Fruit fly (Drosophila melanogaster) whole organism, embryonic: ENCODE measurements around the gene Abi.

ENCODE experiments used
- Atf-2 ChIP-seq: fragments of 200-800 bp; sonication (Bioruptor generic); optimal IDR thresholded peaks from 2 replicates; lab custom pipeline; 2016; ENCODE audit warnings: missing biosample characterization, missing genetic modification characterization
- Bteb2 ChIP-seq: fragments of 200-800 bp; sonication (Bioruptor generic); optimal IDR thresholded peaks from 2 replicates; lab custom pipeline; 2016; ENCODE audit warnings: missing biosample characterization, missing genetic modification characterization
- CG10267 ChIP-seq: fragments of 200-800 bp; sonication (Bioruptor generic); optimal IDR thresholded peaks from 2 replicates; lab custom pipeline; 2018; ENCODE audit warnings: missing biosample characterization, mild to moderate bottlenecking, missing genetic modification characterization, moderate library complexity
- CG10274 ChIP-seq: fragments of 200-800 bp; sonication (Bioruptor generic); optimal IDR thresholded peaks from 3 replicates; lab custom pipeline; 2017; ENCODE audit warnings: missing biosample characterization, mild to moderate bottlenecking, missing genetic modification characterization
- CG12071 ChIP-seq: fragments of 200-800 bp; sonication (Bioruptor generic); optimal IDR thresholded peaks from 3 replicates; lab custom pipeline; 2018; ENCODE audit warnings: missing biosample characterization, mild to moderate bottlenecking, missing genetic modification characterization
- CG1233 ChIP-seq: fragments of 200-800 bp; sonication (Bioruptor generic); optimal IDR thresholded peaks from 4 replicates; lab custom pipeline; 2018; ENCODE audit warnings: missing biosample characterization, mild to moderate bottlenecking, missing genetic modification characterization
- CG12391 ChIP-seq: fragments of 200-800 bp; sonication (Bioruptor generic); optimal IDR thresholded peaks from 3 replicates; lab custom pipeline; 2018; ENCODE audit warnings: missing biosample characterization, mild to moderate bottlenecking, missing genetic modification characterization, moderate library complexity
- CG13287 ChIP-seq: fragments of 200-800 bp; sonication (Bioruptor generic); IDR thresholded peaks from 2 replicates; pipeline ENCODE4 v1.3.6; 2022; ENCODE audit warnings: missing biosample characterization, missing genetic modification characterization; ENCODE audit not compliant: partially characterized antibody
- CG13296 ChIP-seq: fragments of 200-800 bp; sonication (Bioruptor generic); optimal IDR thresholded peaks from 3 replicates; lab custom pipeline; 2018; ENCODE audit warnings: missing biosample characterization, mild to moderate bottlenecking, missing genetic modification characterization
- CG14014 ChIP-seq: fragments of 200-800 bp; sonication (Bioruptor generic); IDR thresholded peaks from 2 replicates; pipeline ENCODE4 v1.3.6; 2022; ENCODE audit warnings: missing biosample characterization, missing genetic modification characterization
- CG14050 ChIP-seq: fragments of 200-800 bp; sonication (Bioruptor generic); IDR thresholded peaks from 3 replicates; pipeline ENCODE4 v1.3.6; 2022; ENCODE audit warnings: missing biosample characterization, missing genetic modification characterization
- CG14860 ChIP-seq: fragments of 200-800 bp; sonication (Bioruptor generic); IDR thresholded peaks from 3 replicates; pipeline ENCODE4 v1.3.6; 2022; ENCODE audit warnings: missing biosample characterization, missing genetic modification characterization; ENCODE audit not compliant: partially characterized antibody
- CG15011 ChIP-seq: fragments of 200-800 bp; sonication (Bioruptor generic); optimal IDR thresholded peaks from 3 replicates; lab custom pipeline; 2018; ENCODE audit warnings: missing biosample characterization, mild to moderate bottlenecking, missing genetic modification characterization
- CG15269 ChIP-seq: fragments of 200-800 bp; sonication (Bioruptor generic); optimal IDR thresholded peaks from 2 replicates; lab custom pipeline; 2018; ENCODE audit warnings: missing biosample characterization, mild to moderate bottlenecking, missing genetic modification characterization, moderate library complexity
- CG17829 ChIP-seq: fragments of 200-800 bp; optimal IDR thresholded peaks from 2 replicates; lab custom pipeline; 2019; ENCODE audit warnings: missing biosample characterization, mild to moderate bottlenecking, missing genetic modification characterization, moderate library complexity
- CG1832 ChIP-seq: fragments of 200-800 bp; sonication (Bioruptor generic); optimal IDR thresholded peaks from 2 replicates; lab custom pipeline; 2017; ENCODE audit warnings: missing biosample characterization, mild to moderate bottlenecking, missing genetic modification characterization, inconsistent platforms
- CG18619 ChIP-seq: fragments of 200-800 bp; sonication (Bioruptor generic); optimal IDR thresholded peaks from 3 replicates; lab custom pipeline; 2017; ENCODE audit warnings: missing biosample characterization, mild to moderate bottlenecking, missing genetic modification characterization
- CG2712 ChIP-seq: fragments of 200-800 bp; optimal IDR thresholded peaks from 3 replicates; lab custom pipeline; 2019; ENCODE audit warnings: missing biosample characterization, mild to moderate bottlenecking, missing genetic modification characterization, moderate library complexity
- CG2889 ChIP-seq: fragments of 200-800 bp; sonication (Bioruptor generic); IDR thresholded peaks from 3 replicates; pipeline ENCODE4 v1.3.6; 2022; ENCODE audit warnings: missing biosample characterization, missing genetic modification characterization
- CG34422 ChIP-seq: fragments of 200-800 bp; sonication (Bioruptor generic); IDR thresholded peaks from 3 replicates; pipeline ENCODE4 v1.3.6; 2022; ENCODE audit warnings: missing biosample characterization, missing genetic modification characterization
- CG4854 ChIP-seq: fragments of 200-800 bp; sonication (Bioruptor generic); optimal IDR thresholded peaks from 2 replicates; lab custom pipeline; 2016; ENCODE audit warnings: missing biosample characterization, missing genetic modification characterization, inconsistent platforms
- CG5180 ChIP-seq: fragments of 200-800 bp; sonication (Bioruptor generic); optimal IDR thresholded peaks from 3 replicates; lab custom pipeline; 2017; ENCODE audit warnings: missing biosample characterization, missing genetic modification characterization, mild to moderate bottlenecking, moderate library complexity, missing genetic modification reagents
- CG8359 ChIP-seq: fragments of 200-800 bp; sonication (Bioruptor generic); optimal IDR thresholded peaks from 2 replicates; lab custom pipeline; 2017; ENCODE audit warnings: missing biosample characterization, mild to moderate bottlenecking, missing genetic modification characterization, borderline replicate concordance
- CG8765 ChIP-seq: fragments of 200-800 bp; sonication (Bioruptor generic); IDR thresholded peaks from 2 replicates; pipeline ENCODE4 v1.3.6; 2022; ENCODE audit warnings: missing biosample characterization, missing genetic modification characterization
- CrebB ChIP-seq: fragments of 200-800 bp; sonication (Bioruptor generic); optimal IDR thresholded peaks from 3 replicates; lab custom pipeline; 2018; ENCODE audit warnings: missing biosample characterization, mild to moderate bottlenecking, missing genetic modification characterization
- Dip2 ChIP-seq: fragments of 200-800 bp; sonication (Bioruptor generic); IDR thresholded peaks from 2 replicates; pipeline ENCODE4 v1.3.6; 2022; ENCODE audit warnings: missing biosample characterization, missing genetic modification characterization
- Dref ChIP-seq: fragments of 200-800 bp; sonication (Bioruptor generic); IDR thresholded peaks from 2 replicates; pipeline ENCODE4 v1.3.6; 2022; ENCODE audit warnings: missing biosample characterization, missing genetic modification characterization
- Elba2 ChIP-seq: fragments of 200-800 bp; sonication (Bioruptor generic); optimal IDR thresholded peaks from 3 replicates; lab custom pipeline; 2016; ENCODE audit warnings: missing biosample characterization, missing genetic modification characterization
- Fer1 ChIP-seq: fragments of 200-800 bp; sonication (Bioruptor generic); optimal IDR thresholded peaks from 2 replicates; lab custom pipeline; 2017; ENCODE audit warnings: missing biosample characterization, mild to moderate bottlenecking, missing genetic modification characterization
- H15 ChIP-seq: fragments of 200-800 bp; sonication (Bioruptor generic); IDR thresholded peaks from 3 replicates; pipeline ENCODE4 v1.3.6; 2022; ENCODE audit warnings: missing biosample characterization, missing genetic modification characterization
- H2.0 ChIP-seq: fragments of 200-800 bp; sonication (Bioruptor generic); IDR thresholded peaks from 2 replicates; pipeline ENCODE4 v1.3.6; 2022; ENCODE audit warnings: missing biosample characterization, missing genetic modification characterization
- Hmr ChIP-seq: fragments of 200-800 bp; sonication (Bioruptor generic); optimal IDR thresholded peaks from 3 replicates; lab custom pipeline; 2017; ENCODE audit warnings: mild to moderate bottlenecking, missing biosample characterization, missing genetic modification reagents, missing genetic modification characterization
- Med ChIP-seq: fragments of 200-800 bp; sonication (Bioruptor generic); peaks from one replicate; lab custom pipeline; 2016; ENCODE audit warnings: missing biosample characterization, missing genetic modification characterization, mild to moderate bottlenecking, inconsistent platforms, moderate library complexity
- Oli ChIP-seq: fragments of 200-800 bp; sonication (Bioruptor generic); optimal IDR thresholded peaks from 2 replicates; lab custom pipeline; 2018; ENCODE audit warnings: missing biosample characterization, mild to moderate bottlenecking, missing genetic modification characterization, moderate library complexity
- Ptx1 ChIP-seq: fragments of 200-800 bp; sonication (Bioruptor generic); IDR thresholded peaks from 2 replicates; pipeline ENCODE4 v1.3.6; 2022; ENCODE audit warnings: missing biosample characterization, missing genetic modification characterization
- bcd ChIP-seq: fragments of 200-800 bp; sonication (Bioruptor generic); optimal IDR thresholded peaks from 2 replicates; lab custom pipeline; 2017; ENCODE audit warnings: missing biosample characterization, mild to moderate bottlenecking, missing genetic modification characterization
- crp ChIP-seq, 2 experiments: fragments of 200-800 bp; sonication (Bioruptor generic); optimal IDR thresholded peaks; 2 replicates in 1 of 2; 3 replicates in 1 of 2; lab custom pipeline; 2017; ENCODE audit warnings: missing biosample characterization in 2 of 2, missing genetic modification characterization in 2 of 2, mild to moderate bottlenecking in 1 of 2, moderate library complexity in 1 of 2
- dmrt99B ChIP-seq: fragments of 200-800 bp; sonication (Bioruptor generic); optimal IDR thresholded peaks from 2 replicates; lab custom pipeline; 2018; ENCODE audit warnings: missing biosample characterization, mild to moderate bottlenecking, missing genetic modification characterization, moderate library complexity
- emc ChIP-seq: fragments of 200-800 bp; sonication (Bioruptor generic); optimal IDR thresholded peaks from 2 replicates; lab custom pipeline; 2016; ENCODE audit warnings: missing biosample characterization, missing genetic modification characterization
- esg ChIP-seq: fragments of 200-800 bp; sonication (Bioruptor generic); conservative IDR thresholded peaks from 2 replicates; pipeline ENCODE4 v1.3.6; 2022; ENCODE audit warnings: missing biosample characterization, missing genetic modification characterization
- eve ChIP-seq, 2 experiments: fragments of >200 bp; optimal IDR thresholded peaks; 2 replicates each; lab custom pipeline; 2017; ENCODE audit warnings: missing biosample characterization in 2 of 2, missing genetic modification characterization in 2 of 2
- klu ChIP-seq: fragments of 200-800 bp; sonication (Bioruptor generic); IDR thresholded peaks from 2 replicates; pipeline ENCODE4 v1.3.6; 2022; ENCODE audit warnings: missing biosample characterization, missing genetic modification characterization
- nmo ChIP-seq: fragments of 200-800 bp; sonication (Bioruptor generic); optimal IDR thresholded peaks from 2 replicates; lab custom pipeline; 2018; ENCODE audit warnings: missing biosample characterization, mild to moderate bottlenecking, missing genetic modification characterization, moderate library complexity
- shn ChIP-seq: fragments of 200-800 bp; sonication (Bioruptor generic); optimal IDR thresholded peaks from 3 replicates; lab custom pipeline; 2016; ENCODE audit warnings: missing biosample characterization, missing genetic modification characterization
- sqz ChIP-seq: fragments of 200-800 bp; sonication (Bioruptor generic); optimal IDR thresholded peaks from 3 replicates; lab custom pipeline; 2018; ENCODE audit warnings: missing biosample characterization, mild to moderate bottlenecking, missing genetic modification characterization
- tap ChIP-seq: fragments of 200-800 bp; optimal IDR thresholded peaks from 3 replicates; lab custom pipeline; 2019; ENCODE audit warnings: missing biosample characterization, mild to moderate bottlenecking, missing genetic modification characterization, moderate library complexity
- ttk ChIP-seq: fragments of 200-800 bp; sonication (Bioruptor generic); IDR thresholded peaks from 2 replicates; pipeline ENCODE4 v2.1.2; 2022; ENCODE audit warnings: missing biosample characterization, missing genetic modification characterization
- unc-4 ChIP-seq: fragments of 200-800 bp; sonication (Bioruptor generic); IDR thresholded peaks from 2 replicates; pipeline ENCODE4 v1.3.6; 2022; ENCODE audit warnings: missing biosample characterization, missing genetic modification characterization; ENCODE audit not compliant: partially characterized antibody
- unpg ChIP-seq: fragments of 200-800 bp; sonication (Bioruptor generic); optimal IDR thresholded peaks from 3 replicates; lab custom pipeline; 2018; ENCODE audit warnings: missing biosample characterization, mild to moderate bottlenecking, missing genetic modification characterization, moderate library complexity
- zfh1 ChIP-seq: fragments of 200-800 bp; sonication (Bioruptor generic); IDR thresholded peaks from 3 replicates; pipeline ENCODE4 v1.3.6; 2022; ENCODE audit warnings: missing biosample characterization, missing genetic modification characterization

The Abi gene

DNA sequence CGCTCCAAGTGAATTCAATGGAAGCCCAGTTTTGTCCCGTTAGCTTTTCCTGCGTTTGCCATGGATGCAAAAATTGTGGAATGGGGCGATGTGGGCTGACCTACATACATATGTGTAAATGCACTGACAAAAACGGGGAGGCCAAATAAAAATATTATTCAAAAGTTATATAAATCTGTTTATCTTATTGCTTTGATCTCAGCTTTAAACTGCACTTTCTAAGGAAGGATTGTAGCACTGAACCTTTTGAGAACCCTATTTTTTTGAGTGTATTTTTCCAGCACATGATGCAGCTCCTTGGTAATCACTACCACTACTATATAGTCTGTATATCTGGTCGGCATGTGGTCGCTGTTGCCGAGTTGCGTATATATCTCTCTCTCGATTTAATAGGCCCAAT lies 45.2 kb downstream of the Abi start (continued):
- TF ChIP-seq Dref (GFP tag; lab: Robert Waterston, UW) (no peak), CG10267 (tag; lab: Kevin White, UChicago) (peak; percentile 4), Elba2 (no peak), CG12071 (GFP tag; lab: Kevin White, UChicago) (peak; percentile 21), Bteb2 (GFP tag; lab: Kevin White, UChicago) (no peak), bcd (GFP tag; lab: Kevin White, UChicago) (peak; percentile 28), CG1832 (GFP tag; lab: Kevin White, UChicago) (no peak), CG13287 (no peak), shn (GFP tag; lab: Kevin White, UChicago) (no peak), Dip2 (no peak), CG14860 (GFP tag; lab: Robert Waterston, UW) (no peak), CG12391 (no peak), tap (tag; lab: Kevin White, UChicago) (peak; percentile 52), CG8359 (GFP tag; lab: Kevin White, UChicago) (no peak), CG14050 (peak; percentile 28; the same call in 1 of the 3 replicates), Med (GFP tag; lab: Kevin White, UChicago) (peak; percentile 82), crp (GFP tag; optimal IDR thresholded peaks at IDR 0.05; lab: Kevin White, UChicago) (no peak), emc (GFP tag; lab: Kevin White, UChicago) (no peak), eve (GFP tag; optimal IDR thresholded peaks at IDR 0.05; lab: Kevin White, UChicago) (peak in 1 of 2 experiments; percentile 30), CG18619 (no peak), unpg (GFP tag; lab: Kevin White, UChicago) (peak; percentile 26), CG4854 (GFP tag; lab: Kevin White, UChicago) (peak; percentile 13), CG2889 (GFP tag; lab: Robert Waterston, UW) (0 out of 3 replicates have a peak, but pooled peaks have one; percentile 13), H2.0 (peak; percentile 44; the same call in 1 of the 2 replicates), CG17829 (no peak), Hmr (GFP tag; lab: Kevin White, UChicago) (no peak), H15 (GFP tag; lab: Robert Waterston, UW) (peak; percentile 53; the same call in 1 of the 3 replicates), unc-4 (GFP tag; lab: Robert Waterston, UW) (no peak), CrebB (no peak), zfh1 (peak; percentile 64; the same call in 1 of the 3 replicates), CG8765 (GFP tag; lab: Robert Waterston, UW) (no peak), Fer1 (GFP tag; lab: Kevin White, UChicago) (peak; percentile 48), CG14014 (GFP tag; lab: Robert Waterston, UW) (peak; percentile 55; the same call in 1 of the 2 replicates), sqz (GFP tag; lab: Kevin White, UChicago) (no peak), ttk (GFP tag; lab: Robert Waterston, UW) (0 out of 2 replicates have a peak, but pooled peaks have one; percentile 45), nmo (peak; percentile 23), CG13296 (GFP tag; lab: Kevin White, UChicago) (peak; percentile 21), esg (GFP tag; lab: Robert Waterston, UW) (peak; percentile 25; the same call in 1 of the 2 replicates), CG15011 (peak; percentile 1), CG34422 (GFP tag; lab: Robert Waterston, UW) (peak; percentile 53; the same call in 2 of the 3 replicates), CG5180 (GFP tag; lab: Kevin White, UChicago) (no peak), Atf-2 (GFP tag; lab: Kevin White, UChicago) (no peak), klu (GFP tag; lab: Robert Waterston, UW) (no peak), Oli (tag; lab: Kevin White, UChicago) (peak; percentile 46), CG10274 (GFP tag; lab: Kevin White, UChicago) (no peak), CG15269 (tag; lab: Kevin White, UChicago) (peak; percentile 50), CG2712 (tag; lab: Kevin White, UChicago) (no peak), CG1233 (peak; percentile 34), Ptx1 (GFP tag; lab: Robert Waterston, UW) (peak; percentile 69), dmrt99B (tag; lab: Kevin White, UChicago) (peak; percentile 65)
